Worm (Caenorhabditis elegans) whole organism, L1 larva: ENCODE results near the gene F08F8.11.

Source experiments
- C04F5.9 ChIP-seq: sonication (generic microtip); optimal IDR thresholded peaks from 2 replicates; lab custom pipeline; 2016; ENCODE audit warnings: missing genetic modification characterization, missing compliant biosample characterization
- C16A3.4 ChIP-seq: fragments of 150-350 bp; optimal IDR thresholded peaks from 2 replicates; lab custom pipeline; 2014; ENCODE audit warnings: missing biosample characterization, missing genetic modification characterization
- F16B12.6 ChIP-seq: fragments of 150-350 bp; optimal IDR thresholded peaks from 2 replicates; lab custom pipeline; 2014; ENCODE audit warnings: missing biosample characterization, missing genetic modification characterization
- ama-1 ChIP-seq: fragments of 150-350 bp; optimal IDR thresholded peaks from 2 replicates; lab custom pipeline; 2014
- blmp-1 ChIP-seq: fragments of 150-350 bp; optimal IDR thresholded peaks from 2 replicates; lab custom pipeline; 2014; ENCODE audit warnings: missing biosample characterization, missing genetic modification characterization
- ceh-63 ChIP-seq: fragments of 200-800 bp; sonication (Bioruptor generic); optimal IDR thresholded peaks from 2 replicates; lab custom pipeline; 2018; ENCODE audit warnings: mild to moderate bottlenecking, missing genetic modification characterization, missing compliant biosample characterization
- ceh-8 ChIP-seq: fragments of 200-800 bp; sonication (Bioruptor generic); optimal IDR thresholded peaks from 2 replicates; lab custom pipeline; 2018; ENCODE audit warnings: mild to moderate bottlenecking, missing genetic modification characterization, moderate library complexity, missing compliant biosample characterization
- ceh-88 ChIP-seq: fragments of 200-800 bp; sonication (Bioruptor generic); IDR thresholded peaks from 2 replicates; pipeline ENCODE4 v1.3.6; 2022; ENCODE audit warnings: missing genetic modification characterization, missing compliant biosample characterization
- ceh-90 ChIP-seq: sonication (generic microtip); optimal IDR thresholded peaks from 2 replicates; lab custom pipeline; 2016; ENCODE audit warnings: missing genetic modification characterization, missing compliant biosample characterization
- dsc-1 ChIP-seq: sonication (generic microtip); optimal IDR thresholded peaks from 2 replicates; lab custom pipeline; 2016; ENCODE audit warnings: mild to moderate bottlenecking, missing genetic modification characterization, missing compliant biosample characterization
- egl-13 ChIP-seq: sonication (generic microtip); optimal IDR thresholded peaks from 2 replicates; lab custom pipeline; 2016; ENCODE audit warnings: missing genotype, missing genetic modification reagents, missing genetic modification characterization, missing compliant biosample characterization
- egl-27 ChIP-seq, 2 experiments: fragments of 150-350 bp in 1 of 2; sonication (generic microtip); optimal IDR thresholded peaks; 3 replicates each; lab custom pipeline; 2017 to 2018; ENCODE audit warnings: missing biosample characterization in 2 of 2, missing genetic modification characterization in 2 of 2, missing genetic modification reagents in 2 of 2
- elt-2 ChIP-seq: sonication (generic microtip); optimal IDR thresholded peaks from 2 replicates; lab custom pipeline; 2016; ENCODE audit warnings: missing genetic modification characterization, mild to moderate bottlenecking, inconsistent platforms, missing compliant biosample characterization, missing genetic modification reagents
- elt-3 ChIP-seq, 6 experiments: fragments of 150-350 bp in 1 of 6; sonication (generic microtip); optimal IDR thresholded peaks; 2 replicates each; lab custom pipeline; 2017 to 2018; ENCODE audit warnings: missing biosample characterization in 6 of 6, missing genetic modification characterization in 6 of 6, inconsistent platforms in 1 of 6
- ets-5 ChIP-seq: fragments of 200-800 bp; sonication (Bioruptor generic); IDR thresholded peaks from 2 replicates; pipeline ENCODE4 v1.3.6; 2022; ENCODE audit warnings: missing genetic modification characterization, missing compliant biosample characterization
- fkh-10 ChIP-seq: sonication (generic microtip); optimal IDR thresholded peaks from 2 replicates; lab custom pipeline; 2017; ENCODE audit warnings: missing biosample characterization, missing genetic modification reagents, missing genetic modification characterization
- fkh-4 ChIP-seq: sonication (generic microtip); optimal IDR thresholded peaks from 2 replicates; lab custom pipeline; 2016; ENCODE audit warnings: missing compliant biosample characterization, missing genetic modification characterization, borderline replicate concordance
- fos-1 ChIP-seq: fragments of 150-350 bp; optimal IDR thresholded peaks from 2 replicates; lab custom pipeline; 2014; ENCODE audit warnings: missing biosample characterization, missing genetic modification characterization
- hlh-17 ChIP-seq: fragments of 200-800 bp; sonication (Bioruptor generic); optimal IDR thresholded peaks from 2 replicates; lab custom pipeline; 2018; ENCODE audit warnings: missing genetic modification characterization, mild to moderate bottlenecking, missing compliant biosample characterization, moderate library complexity, borderline replicate concordance
- hlh-4 ChIP-seq: sonication (generic microtip); optimal IDR thresholded peaks from 2 replicates; lab custom pipeline; 2016; ENCODE audit warnings: mild to moderate bottlenecking, missing genetic modification characterization, missing compliant biosample characterization
- hpl-2 ChIP-seq: fragments of 150-350 bp; optimal IDR thresholded peaks from 2 replicates; lab custom pipeline; 2014; ENCODE audit warnings: missing biosample characterization, missing genetic modification reagents, missing genetic modification characterization
- irx-1 ChIP-seq: sonication (generic microtip); optimal IDR thresholded peaks from 2 replicates; lab custom pipeline; 2016; ENCODE audit warnings: missing genetic modification characterization, missing compliant biosample characterization
- isw-1 ChIP-seq: fragments of 200-800 bp; sonication (Bioruptor generic); IDR thresholded peaks from 2 replicates; pipeline ENCODE4 v1.3.6; 2022; ENCODE audit warnings: missing genetic modification characterization, missing compliant biosample characterization
- jun-1 ChIP-seq: fragments of 150-350 bp; optimal IDR thresholded peaks from 2 replicates; lab custom pipeline; 2014; ENCODE audit warnings: missing biosample characterization, missing genetic modification reagents, missing genetic modification characterization
- lin-14 ChIP-seq: fragments of 200-800 bp; sonication (Bioruptor generic); optimal IDR thresholded peaks from 2 replicates; lab custom pipeline; 2018; ENCODE audit warnings: mild to moderate bottlenecking, missing genetic modification characterization, moderate library complexity, missing compliant biosample characterization
- lin-35 ChIP-seq, 2 experiments: fragments of 150-350 bp; optimal IDR thresholded peaks; 2 replicates each; lab custom pipeline; 2014; ENCODE audit warnings: missing biosample characterization in 2 of 2, missing genetic modification characterization in 2 of 2, missing genetic modification reagents in 2 of 2
- lin-39 ChIP-seq: fragments of 150-350 bp; optimal IDR thresholded peaks from 2 replicates; lab custom pipeline; 2014; ENCODE audit warnings: missing biosample characterization, missing genetic modification reagents, missing genetic modification characterization
- lir-3 ChIP-seq: sonication (generic microtip); optimal IDR thresholded peaks from 2 replicates; lab custom pipeline; 2016; ENCODE audit warnings: mild to moderate bottlenecking, missing genetic modification characterization, moderate library complexity, missing compliant biosample characterization; ENCODE audit not compliant: poor library complexity
- mdl-1 ChIP-seq, 2 experiments: fragments of 150-350 bp; optimal IDR thresholded peaks; 2 replicates each; lab custom pipeline; 2014 to 2017; ENCODE audit warnings: missing biosample characterization in 2 of 2, missing genetic modification characterization in 2 of 2, inconsistent platforms in 1 of 2
- mef-2 ChIP-seq: fragments of 150-350 bp; optimal IDR thresholded peaks from 2 replicates; lab custom pipeline; 2014; ENCODE audit warnings: missing biosample characterization, missing genetic modification characterization
- mep-1 ChIP-seq: fragments of 150-350 bp; optimal IDR thresholded peaks from 2 replicates; lab custom pipeline; 2014; ENCODE audit warnings: missing biosample characterization, missing genetic modification characterization
- nhr-12 ChIP-seq: sonication (generic microtip); optimal IDR thresholded peaks from 2 replicates; lab custom pipeline; 2017; ENCODE audit warnings: missing biosample characterization, missing genetic modification characterization
- nhr-19 ChIP-seq: fragments of 200-800 bp; sonication (Bioruptor generic); conservative IDR thresholded peaks from 2 replicates; pipeline ENCODE4 v1.3.6; 2022; ENCODE audit warnings: missing genetic modification characterization, missing compliant biosample characterization
- nhr-20 ChIP-seq: sonication (generic microtip); optimal IDR thresholded peaks from 2 replicates; lab custom pipeline; 2016; ENCODE audit warnings: mild to moderate bottlenecking, missing genetic modification characterization, missing compliant biosample characterization
- nhr-237 ChIP-seq: fragments of 150-350 bp; optimal IDR thresholded peaks from 2 replicates; lab custom pipeline; 2014; ENCODE audit warnings: missing biosample characterization, missing genetic modification characterization
- nhr-28 ChIP-seq: fragments of 150-350 bp; optimal IDR thresholded peaks from 2 replicates; lab custom pipeline; 2014; ENCODE audit warnings: missing biosample characterization, missing genetic modification characterization
- nhr-47 ChIP-seq: sonication (generic microtip); optimal IDR thresholded peaks from 2 replicates; lab custom pipeline; 2016; ENCODE audit warnings: mild to moderate bottlenecking, missing genetic modification characterization, moderate library complexity, missing compliant biosample characterization
- nhr-71 ChIP-seq: sonication (generic microtip); optimal IDR thresholded peaks from 2 replicates; lab custom pipeline; 2016; ENCODE audit warnings: mild to moderate bottlenecking, missing genetic modification characterization, moderate library complexity, missing compliant biosample characterization
- nhr-76 ChIP-seq: sonication (generic microtip); optimal IDR thresholded peaks from 2 replicates; lab custom pipeline; 2017; ENCODE audit warnings: missing biosample characterization, missing genetic modification characterization
- nhr-77 ChIP-seq: fragments of 150-350 bp; optimal IDR thresholded peaks from 2 replicates; lab custom pipeline; 2014; ENCODE audit warnings: missing biosample characterization, missing genetic modification characterization
- pax-3 ChIP-seq: fragments of 200-800 bp; sonication (Bioruptor generic); optimal IDR thresholded peaks from 2 replicates; lab custom pipeline; 2018; ENCODE audit warnings: mild to moderate bottlenecking, missing genetic modification characterization, moderate library complexity, missing compliant biosample characterization
- rnt-1 ChIP-seq: sonication (generic microtip); optimal IDR thresholded peaks from 2 replicates; lab custom pipeline; 2016; ENCODE audit warnings: mild to moderate bottlenecking, missing genetic modification characterization, moderate library complexity, missing compliant biosample characterization
- skn-1 ChIP-seq: fragments of 150-350 bp; optimal IDR thresholded peaks from 2 replicates; lab custom pipeline; 2014; ENCODE audit warnings: missing biosample characterization, missing genetic modification characterization
- snpc-4 ChIP-seq: fragments of 150-350 bp; optimal IDR thresholded peaks from 2 replicates; lab custom pipeline; 2014; ENCODE audit warnings: missing biosample characterization, missing genetic modification characterization
- snu-23 ChIP-seq: sonication (generic microtip); optimal IDR thresholded peaks from 2 replicates; lab custom pipeline; 2016; ENCODE audit warnings: missing genetic modification characterization, missing compliant biosample characterization
- sox-4 ChIP-seq: sonication (generic microtip); optimal IDR thresholded peaks from 2 replicates; lab custom pipeline; 2016; ENCODE audit warnings: missing genetic modification characterization, missing compliant biosample characterization
- sup-37 ChIP-seq: fragments of 200-800 bp; sonication (Bioruptor generic); optimal IDR thresholded peaks from 2 replicates; lab custom pipeline; 2018; ENCODE audit warnings: mild to moderate bottlenecking, missing genetic modification characterization, missing compliant biosample characterization
- swsn-7 ChIP-seq: sonication (generic microtip); optimal IDR thresholded peaks from 2 replicates; lab custom pipeline; 2016; ENCODE audit warnings: missing genetic modification characterization, missing compliant biosample characterization
- tbx-2 ChIP-seq: sonication (generic microtip); optimal IDR thresholded peaks from 2 replicates; lab custom pipeline; 2016; ENCODE audit warnings: missing genetic modification characterization, missing compliant biosample characterization
- unc-130 ChIP-seq: fragments of 150-350 bp; optimal IDR thresholded peaks from 2 replicates; lab custom pipeline; 2017; ENCODE audit warnings: missing biosample characterization, missing genetic modification characterization, inconsistent platforms
- unc-62 ChIP-seq: fragments of 150-350 bp; optimal IDR thresholded peaks from 2 replicates; lab custom pipeline; 2014; ENCODE audit warnings: missing biosample characterization, missing genetic modification reagents, missing genetic modification characterization
- unc-86 ChIP-seq: sonication (generic microtip); optimal IDR thresholded peaks from 2 replicates; lab custom pipeline; 2016; ENCODE audit warnings: missing genetic modification characterization, missing compliant biosample characterization
- unc-98 ChIP-seq: fragments of 200-800 bp; sonication (Bioruptor generic); IDR thresholded peaks from 2 replicates; pipeline ENCODE4 v1.3.6; 2022; ENCODE audit warnings: missing genetic modification characterization, missing compliant biosample characterization
- xbp-1 ChIP-seq: sonication (generic microtip); optimal IDR thresholded peaks from 2 replicates; lab custom pipeline; 2016; ENCODE audit warnings: missing genetic modification characterization, missing compliant biosample characterization

The F08F8.11 gene

DNA sequence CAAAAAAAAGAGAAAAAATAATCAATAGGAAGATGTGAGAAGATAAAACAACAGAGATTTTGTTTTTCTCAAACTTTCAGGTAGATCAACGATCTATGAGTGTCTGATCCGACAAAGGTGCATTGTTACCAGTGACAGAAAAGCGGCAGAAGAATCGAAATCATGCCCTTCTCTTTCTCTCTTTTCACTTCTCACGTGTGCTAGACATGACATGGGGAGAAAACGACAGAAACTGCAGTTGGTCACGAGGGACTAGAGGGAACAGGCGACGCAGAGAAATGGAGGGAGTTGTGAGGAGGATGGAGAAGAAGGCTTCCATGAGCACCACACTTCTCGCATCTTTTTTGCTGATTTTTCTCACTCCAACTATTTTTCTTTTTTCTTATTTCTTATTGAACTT is 30.5 kb upstream of the F08F8.11 start, which contains the start of gene F56C9.10:
Gene F56C9.10, minus strand, starts transcription at position 97 of the 400 bp plus-strand sequence.
- TF ChIP-seq lin-39 (peak; percentile 78), nhr-20 (peak; percentile 94), lin-35 (GFP tag; optimal IDR thresholded peaks at IDR 0.05; lab: Kevin White, UChicago) (peak; percentile 81 to 88), snpc-4 (tag; lab: Kevin White, UChicago) (peak; percentile 64), lir-3 (tag; lab: Kevin White, UChicago) (peak; percentile 59), unc-86 (peak; percentile 65), hlh-17 (GFP tag; lab: Kevin White, UChicago) (no peak), F16B12.6 (tag; lab: Kevin White, UChicago) (peak; percentile 33), tbx-2 (tag; lab: Kevin White, UChicago) (peak; percentile 85), nhr-47 (tag; lab: Kevin White, UChicago) (peak; percentile 86), xbp-1 (tag; lab: Kevin White, UChicago) (peak; percentile 75), fkh-10 (peak; percentile 35), ama-1 (lab: Kevin White, UChicago) (peak; percentile 38), unc-62 (GFP tag; lab: Kevin White, UChicago) (no peak), nhr-19 (GFP tag; lab: Robert Waterston, UW) (peak; percentile 86), unc-98 (peak; percentile 46), blmp-1 (tag; lab: Kevin White, UChicago) (peak; percentile 100), skn-1 (tag; lab: Kevin White, UChicago) (peak; percentile 86), elt-3 (tag; optimal IDR thresholded peaks at IDR 0.05; lab: Kevin White, UChicago) (peak in 3 of 6 experiments; percentile 58 to 86 (median 80)), nhr-77 (tag; lab: Kevin White, UChicago) (peak; percentile 40), pax-3 (tag; lab: Kevin White, UChicago) (no peak), unc-130 (tag; lab: Kevin White, UChicago) (peak; percentile 78), elt-2 (no peak), swsn-7 (tag; lab: Kevin White, UChicago) (peak; percentile 85), lin-14 (GFP tag; lab: Kevin White, UChicago) (peak; percentile 97), ceh-90 (tag; lab: Kevin White, UChicago) (no peak), nhr-76 (tag; lab: Kevin White, UChicago) (no peak), C04F5.9 (tag; lab: Kevin White, UChicago) (peak; percentile 42), jun-1 (tag; lab: Kevin White, UChicago) (peak; percentile 49), isw-1 (GFP tag; lab: Robert Waterston, UW) (peak; percentile 58), nhr-12 (tag; lab: Kevin White, UChicago) (no peak), ceh-63 (GFP tag; lab: Kevin White, UChicago) (no peak), hpl-2 (GFP tag; lab: Kevin White, UChicago) (no peak), egl-13 (tag; lab: Kevin White, UChicago) (peak; percentile 51), fkh-4 (tag; lab: Kevin White, UChicago) (no peak), C16A3.4 (tag; lab: Kevin White, UChicago) (peak; percentile 91), nhr-237 (tag; lab: Kevin White, UChicago) (no peak), irx-1 (tag; lab: Kevin White, UChicago) (peak; percentile 60), mdl-1 (tag; optimal IDR thresholded peaks at IDR 0.05; lab: Kevin White, UChicago) (peak; percentile 56 to 99), mep-1 (tag; lab: Kevin White, UChicago) (peak; percentile 87), sox-4 (tag; lab: Kevin White, UChicago) (peak; percentile 43), mef-2 (tag; lab: Kevin White, UChicago) (peak; percentile 74), snu-23 (GFP tag; lab: Kevin White, UChicago) (peak; percentile 96), egl-27 (tag; optimal IDR thresholded peaks at IDR 0.05; lab: Kevin White, UChicago) (peak; percentile 32 to 79), ets-5 (GFP tag; lab: Robert Waterston, UW) (no peak), sup-37 (GFP tag; lab: Kevin White, UChicago) (peak; percentile 38), hlh-4 (tag; lab: Kevin White, UChicago) (no peak), nhr-28 (tag; lab: Kevin White, UChicago) (no peak), fos-1 (tag; lab: Kevin White, UChicago) (peak; percentile 80), rnt-1 (tag; lab: Kevin White, UChicago) (peak; percentile 93), ceh-88 (GFP tag; lab: Robert Waterston, UW) (0 out of 2 replicates have a peak, but pooled peaks have one; percentile 42), dsc-1 (peak; percentile 52), nhr-71 (tag; lab: Kevin White, UChicago) (peak; percentile 97), ceh-8 (GFP tag; lab: Kevin White, UChicago) (no peak)
